Worm (Caenorhabditis elegans): ENCODE results near the gene spe-49.

Gene spe-49

ce11 chrV:6240735-6241134, 40.4 kb upstream of the spe-49 start (continued):
- peak; percentile 37; the same call in 1 of the 2 replicates for TF ChIP-seq mcd-1 (GFP tag; IDR thresholded peaks at IDR 0.05)

- TF ChIP-seq nhr-80 (tag; optimal IDR thresholded peaks at IDR 0.05) (peak; percentile 93), hlh-12 (tag; optimal IDR thresholded peaks at IDR 0.05) (no peak), Y53G8AR.9 (GFP tag; conservative IDR thresholded peaks at IDR 0.05) (no peak), F49E8.2 (tag; optimal IDR thresholded peaks at IDR 0.05; ENCODE audit: insufficient read depth) (no peak), bed-2 (GFP tag; IDR thresholded peaks at IDR 0.05) (no peak), efl-1 (GFP tag; optimal IDR thresholded peaks at IDR 0.05) (no peak), repo-1 (tag; optimal IDR thresholded peaks at IDR 0.05) (no peak), aptf-3 (GFP tag; IDR thresholded peaks at IDR 0.05) (no peak), ztf-25 (GFP tag; IDR thresholded peaks at IDR 0.05) (no peak), nfyb-1 (GFP tag; IDR thresholded peaks at IDR 0.05) (0 out of 2 replicates have a peak, but pooled peaks have one; percentile 55), ZK185.1 (tag; optimal IDR thresholded peaks at IDR 0.05; ENCODE audit: poor library complexity, severe bottlenecking) (no peak), ceh-79 (tag; optimal IDR thresholded peaks at IDR 0.05) (no peak), rec-8 (tag; optimal IDR thresholded peaks at IDR 0.05) (no peak), egrh-3 (GFP tag; IDR thresholded peaks at IDR 0.05) (no peak; the same call in 1 of the 2 replicates), ceh-27 (GFP tag; optimal IDR thresholded peaks at IDR 0.05) (no peak), sptf-2 (GFP tag; optimal IDR thresholded peaks at IDR 0.05) (no peak), atf-7 (tag; optimal IDR thresholded peaks at IDR 0.05) (peak; percentile 46), aptf-2 (GFP tag; conservative IDR thresholded peaks at IDR 0.05) (no peak), somi-1 (GFP tag; optimal IDR thresholded peaks at IDR 0.05) (no peak), Y56A3A.18 (GFP tag; IDR thresholded peaks at IDR 0.05) (no peak), him-1 (tag; optimal IDR thresholded peaks at IDR 0.05) (no peak), F10E7.11 (tag; optimal IDR thresholded peaks at IDR 0.05) (no peak), ccch-3 (GFP tag; optimal IDR thresholded peaks at IDR 0.05) (no peak), snpc-4 (GFP tag; optimal IDR thresholded peaks at IDR 0.05) (no peak), snpc-4 (tag; optimal IDR thresholded peaks at IDR 0.05) (peak in 1 of 4 experiments; percentile 2), unc-62 (GFP tag; optimal IDR thresholded peaks at IDR 0.05) (no peak), hrde-1 (tag; optimal IDR thresholded peaks at IDR 0.05; ENCODE audit: borderline replicate concordance) (no peak), madf-6 (GFP tag; IDR thresholded peaks at IDR 0.05) (no peak), snpc-3.4 (tag; optimal IDR thresholded peaks at IDR 0.05) (no peak), lin-40 (tag; optimal IDR thresholded peaks at IDR 0.05) (peak; percentile 13), zfh-2 (GFP tag; conservative IDR thresholded peaks at IDR 0.05) (0 out of 2 replicates have a peak, but pooled peaks have one; percentile 11), xnd-1 (tag; optimal IDR thresholded peaks at IDR 0.05) (no peak), T07F8.4 (tag; optimal IDR thresholded peaks at IDR 0.05) (no peak), ztf-22 (GFP tag; optimal IDR thresholded peaks at IDR 0.05) (peak; percentile 76), ztf-26 (tag; optimal IDR thresholded peaks at IDR 0.05) (no peak), Y53F4B.3 (GFP tag; IDR thresholded peaks at IDR 0.05) (no peak), madf-10 (tag; optimal IDR thresholded peaks at IDR 0.05) (peak; percentile 46), snpc-1.1 (tag; optimal IDR thresholded peaks at IDR 0.05; ENCODE audit: insufficient read depth) (no peak), tlf-1 (GFP tag; optimal IDR thresholded peaks at IDR 0.05) (no peak), F57A8.1 (GFP tag; optimal IDR thresholded peaks at IDR 0.05) (no peak), ztf-6 (GFP tag; IDR thresholded peaks at IDR 0.05) (no peak), F22D6.2 (tag; optimal IDR thresholded peaks at IDR 0.05) (no peak), ceh-58 (GFP tag; IDR thresholded peaks at IDR 0.05) (no peak), F33H1.4 (GFP tag; IDR thresholded peaks at IDR 0.05) (no peak), athp-1 (tag; optimal IDR thresholded peaks at IDR 0.05) (no peak), die-1 (tag; optimal IDR thresholded peaks at IDR 0.05) (no peak)
Observed at ce11 chrV:6243260-6243659, 37.9 kb upstream of the spe-49 start.

All from whole organism, young adult.